Fruit fly (Drosophila melanogaster): ENCODE results near the gene CG7841.

- TF ChIP-seq CG8478 (optimal IDR thresholded peaks at IDR 0.05) (no peak), CTCF (optimal IDR thresholded peaks at IDR 0.05) (no peak)
Measured at dm6 chr3L:15530638-15531225, 22.7 kb upstream of the CG7841 start.

All from S2 (cell line).